Fruit fly (Drosophila melanogaster) whole organism, embryonic: ENCODE measurements around the gene CG4338.

Source experiments
- Atf-2 ChIP-seq: fragments of 200-800 bp; sonication (Bioruptor generic); optimal IDR thresholded peaks from 2 replicates; lab custom pipeline; 2016; ENCODE audit warnings: missing biosample characterization, missing genetic modification characterization
- CG13624 ChIP-seq: fragments of 200-800 bp; sonication (Bioruptor generic); optimal IDR thresholded peaks from 2 replicates; lab custom pipeline; 2016; ENCODE audit warnings: missing biosample characterization, missing genetic modification characterization
- CG4360 ChIP-seq: fragments of 200-800 bp; sonication (Bioruptor generic); IDR thresholded peaks from 2 replicates; pipeline ENCODE4 v1.3.6; 2022; ENCODE audit warnings: missing biosample characterization, missing genetic modification characterization
- al ChIP-seq: fragments of 200-800 bp; sonication (Bioruptor generic); IDR thresholded peaks from 2 replicates; pipeline ENCODE4 v1.3.6; 2022; ENCODE audit warnings: missing biosample characterization, missing genetic modification characterization
- cato ChIP-seq: fragments of 200-800 bp; sonication (Bioruptor generic); optimal IDR thresholded peaks from 2 replicates; lab custom pipeline; 2016; ENCODE audit warnings: missing biosample characterization, missing genetic modification characterization, borderline replicate concordance
- pfk ChIP-seq: fragments of 200-800 bp; sonication (Bioruptor generic); optimal IDR thresholded peaks from 2 replicates; lab custom pipeline; 2018; ENCODE audit warnings: missing biosample characterization, mild to moderate bottlenecking, missing genetic modification characterization, moderate library complexity
- schlank ChIP-seq: fragments of 200-800 bp; sonication (Bioruptor generic); optimal IDR thresholded peaks from 2 replicates; lab custom pipeline; 2018; ENCODE audit warnings: missing biosample characterization, mild to moderate bottlenecking, missing genetic modification characterization
- zen ChIP-seq: fragments of 200-800 bp; sonication (Bioruptor generic); optimal IDR thresholded peaks from 3 replicates; lab custom pipeline; 2018; ENCODE audit warnings: missing biosample characterization, mild to moderate bottlenecking, missing genetic modification characterization, moderate library complexity

dm6 chr3R:15265406-15266040 lies 9.8 kb upstream of the CG4338 start, which contains the start of gene ATPsynO:
- no peak for TF ChIP-seq schlank (tag; lab: Kevin White, UChicago)
- peak; percentile 28 for TF ChIP-seq CG13624 (GFP tag; lab: Kevin White, UChicago)
- no peak for TF ChIP-seq Atf-2
- no peak for TF ChIP-seq cato (GFP tag; lab: Kevin White, UChicago)
- TF ChIP-seq CG4360, result no peak
- TF ChIP-seq zen (tag; lab: Kevin White, UChicago), result peak; percentile 41
- no peak for TF ChIP-seq pfk (GFP tag; lab: Kevin White, UChicago)
- TF ChIP-seq al (GFP tag; lab: Robert Waterston, UW), result no peak
